Worm (Caenorhabditis elegans): Measurements from ENCODE around the gene ocam-1.

DNA sequence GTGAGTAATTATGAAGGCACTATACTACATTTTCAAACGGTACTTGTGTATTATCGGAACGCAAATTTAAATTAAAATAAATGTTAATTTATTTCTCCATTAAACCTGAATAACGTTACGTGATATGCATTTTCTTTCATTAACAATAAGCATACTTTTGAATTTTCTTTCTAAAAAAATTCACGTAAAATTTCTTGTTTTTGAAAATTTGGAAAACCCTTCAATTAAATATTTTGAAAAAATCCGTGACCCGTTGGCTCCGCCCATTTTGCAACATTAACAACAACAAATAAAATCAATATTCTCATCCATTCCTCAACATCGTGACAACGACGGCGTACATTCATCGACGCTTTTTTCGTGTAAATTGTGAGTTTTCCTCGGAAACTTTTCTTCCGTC is 21.3 kb downstream of the ocam-1 start, which contains the start of gene acs-10:
- TF ChIP-seq pha-4 (tag; optimal IDR thresholded peaks at IDR 0.05) (no peak), unc-62 (GFP tag; optimal IDR thresholded peaks at IDR 0.05) (no peak), lin-13 (tag; optimal IDR thresholded peaks at IDR 0.05) (no peak), nhr-28 (tag; optimal IDR thresholded peaks at IDR 0.05) (no peak), elt-1 (tag; optimal IDR thresholded peaks at IDR 0.05; ENCODE audit: borderline replicate concordance, insufficient read depth) (no peak), sptf-1 (tag; optimal IDR thresholded peaks at IDR 0.05) (no peak), flh-1 (GFP tag; optimal IDR thresholded peaks at IDR 0.05) (no peak), M03D4.4 (tag; optimal IDR thresholded peaks at IDR 0.05) (no peak)

Data from whole organism, mixed stage, embryonic.